Fruit fly (Drosophila melanogaster): ENCODE measurements around the gene Sfp36F.

The Sfp36F gene

dm6 chr2L:18325120-18325581 lies 32.8 kb downstream of the Sfp36F start (continued):
- TF ChIP-seq CG17186 (GFP tag; optimal IDR thresholded peaks at IDR 0.05) (peak; percentile 38), chn (GFP tag; optimal IDR thresholded peaks at IDR 0.05) (peak; percentile 88), lab (GFP tag; optimal IDR thresholded peaks at IDR 0.05) (peak; percentile 82), CG32532 (GFP tag; IDR thresholded peaks at IDR 0.05) (peak; percentile 53; the same call in 1 of the 2 replicates), grau (tag; optimal IDR thresholded peaks at IDR 0.05) (peak; percentile 82), Ptx1 (GFP tag; IDR thresholded peaks at IDR 0.05) (peak; percentile 89), Nf-YB (GFP tag; optimal IDR thresholded peaks at IDR 0.05) (peak; percentile 54), gsb (GFP tag; IDR thresholded peaks at IDR 0.05) (no peak), pan (optimal IDR thresholded peaks at IDR 0.05) (no peak), pan (GFP tag; optimal IDR thresholded peaks at IDR 0.05 in 1 of 2, IDR thresholded peaks at IDR 0.05 in 1 of 2) (peak in 1 of 2 experiments; percentile 92), Atf3 (GFP tag; optimal IDR thresholded peaks at IDR 0.05) (peak; percentile 85), abd-A (tag; optimal IDR thresholded peaks at IDR 0.05) (no peak), Hand (GFP tag; optimal IDR thresholded peaks at IDR 0.05) (peak; percentile 9), ttk (GFP tag; IDR thresholded peaks at IDR 0.05) (peak; percentile 83), CG9817 (tag; optimal IDR thresholded peaks at IDR 0.05) (peak; percentile 81), Dek (tag; optimal IDR thresholded peaks at IDR 0.05) (peak; percentile 67), CG4404 (GFP tag; IDR thresholded peaks at IDR 0.05) (peak; percentile 63), hbn (GFP tag; IDR thresholded peaks at IDR 0.05; ENCODE audit: partially characterized antibody) (no peak), nau (GFP tag; optimal IDR thresholded peaks at IDR 0.05) (peak; percentile 78), CG17359 (tag; optimal IDR thresholded peaks at IDR 0.05) (peak; percentile 93), CG9932 (GFP tag; IDR thresholded peaks at IDR 0.05) (peak; percentile 65), zfh2 (GFP tag; optimal IDR thresholded peaks at IDR 0.05) (peak; percentile 50), ATbp (GFP tag; optimal IDR thresholded peaks at IDR 0.05) (peak; percentile 88), CG1529 (GFP tag; optimal IDR thresholded peaks at IDR 0.05) (peak; percentile 82), Hr3 (GFP tag; optimal IDR thresholded peaks at IDR 0.05) (peak; percentile 89), gcm2 (GFP tag; optimal IDR thresholded peaks at IDR 0.05) (peak; percentile 16), CG12236 (GFP tag; optimal IDR thresholded peaks at IDR 0.05) (peak; percentile 76), ap (GFP tag; IDR thresholded peaks at IDR 0.05) (peak; percentile 88), D19B (GFP tag; optimal IDR thresholded peaks at IDR 0.05) (peak; percentile 21), Blimp-1 (GFP tag; optimal IDR thresholded peaks at IDR 0.05) (peak; percentile 90), MTF-1 (GFP tag; optimal IDR thresholded peaks at IDR 0.05; ENCODE audit: borderline replicate concordance) (peak; percentile 43), CG4360 (GFP tag; IDR thresholded peaks at IDR 0.05) (peak; percentile 70), CG18619 (GFP tag; optimal IDR thresholded peaks at IDR 0.05) (peak; percentile 71), CG1832 (GFP tag; optimal IDR thresholded peaks at IDR 0.05) (no peak), CG11695 (GFP tag; IDR thresholded peaks at IDR 0.05) (peak; percentile 83), CG7786 (GFP tag; optimal IDR thresholded peaks at IDR 0.05) (peak; percentile 80), Opbp (GFP tag; IDR thresholded peaks at IDR 0.05; ENCODE audit: partially characterized antibody) (no peak), salm (tag; optimal IDR thresholded peaks at IDR 0.05) (peak; percentile 71), CG8359 (GFP tag; optimal IDR thresholded peaks at IDR 0.05; ENCODE audit: borderline replicate concordance) (peak; percentile 60), kni (GFP tag; optimal IDR thresholded peaks at IDR 0.05) (peak; percentile 67), CG8388 (GFP tag; optimal IDR thresholded peaks at IDR 0.05) (peak; percentile 83), Rx (GFP tag; IDR thresholded peaks at IDR 0.05) (peak; percentile 77), Lim3 (GFP tag; IDR thresholded peaks at IDR 0.05) (peak; percentile 77), Dp (GFP tag; optimal IDR thresholded peaks at IDR 0.05) (no peak), CG11504 (tag; optimal IDR thresholded peaks at IDR 0.05) (peak; percentile 91), lbe (GFP tag; optimal IDR thresholded peaks at IDR 0.05) (no peak), cwo (GFP tag; optimal IDR thresholded peaks at IDR 0.05) (peak; percentile 67), insv (GFP tag; optimal IDR thresholded peaks at IDR 0.05) (peak in 1 of 2 experiments; percentile 5), Xbp1 (GFP tag; optimal IDR thresholded peaks at IDR 0.05) (peak; percentile 84), Sry-δ (GFP tag; optimal IDR thresholded peaks at IDR 0.05) (peak; percentile 49)
